Worm (Caenorhabditis elegans): ENCODE data around the gene R09H3.2.

R09H3.2 gene

DNA sequence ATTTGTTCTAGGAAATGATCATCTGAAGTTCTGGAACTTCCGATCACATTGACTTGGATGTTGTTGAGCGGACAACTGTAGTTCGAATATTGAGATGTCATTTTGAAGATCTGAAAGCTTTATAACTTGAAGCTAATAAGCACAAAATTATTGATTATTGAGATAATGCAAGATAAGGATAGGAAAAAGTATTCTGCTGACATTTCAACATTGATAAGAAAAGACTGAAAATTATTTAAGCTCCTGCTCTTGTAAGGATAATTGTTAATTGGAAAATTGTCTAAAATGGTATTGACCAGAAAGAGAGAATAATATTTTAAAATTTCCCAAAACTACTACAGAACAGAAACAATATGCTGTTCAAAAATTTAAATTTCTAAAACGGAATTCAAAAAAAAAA is 9.2 kb upstream of the R09H3.2 start, which contains the start of gene tbx-31:
tbx-31 (minus strand) TSS at position 101 of the 400 bp plus-strand sequence.
- no peak for TF ChIP-seq ztf-4 (tag; optimal IDR thresholded peaks at IDR 0.05)

DNA sequence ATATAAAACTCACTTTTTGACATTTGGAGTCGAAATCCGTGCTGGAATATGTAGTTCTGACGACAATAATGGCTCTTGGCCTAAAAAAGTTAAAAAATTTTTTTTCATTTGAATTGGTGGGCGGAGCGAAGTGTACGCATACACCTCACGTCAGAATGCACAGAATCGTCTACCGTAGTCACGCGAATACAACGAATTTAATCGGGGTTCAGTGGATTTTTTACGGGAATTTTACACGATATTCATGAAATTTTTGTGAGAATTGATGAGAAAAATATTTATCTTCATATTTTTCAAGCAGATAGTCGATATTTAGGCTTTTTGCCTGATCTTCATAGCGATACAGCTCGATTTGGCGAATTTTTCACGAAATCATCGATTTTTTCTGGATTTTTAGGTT is 3.9 kb upstream of the R09H3.2 start, which contains the start of gene R09H3.3:
R09H3.3 (minus strand) TSS at position 101 of the 400 bp plus-strand sequence.
- TF ChIP-seq R02D3.7 (tag; optimal IDR thresholded peaks at IDR 0.05) (no peak), crh-2 (tag; optimal IDR thresholded peaks at IDR 0.05) (no peak)

ce11 chrX:1667056-1667455 is 2.2 kb upstream of the R09H3.2 start:
- TF ChIP-seq ZK546.5 (tag; optimal IDR thresholded peaks at IDR 0.05) (no peak), sma-3 (GFP tag; optimal IDR thresholded peaks at IDR 0.05) (no peak), nhr-21 (tag; optimal IDR thresholded peaks at IDR 0.05) (no peak), crh-2 (tag; optimal IDR thresholded peaks at IDR 0.05) (no peak), unc-39 (tag; optimal IDR thresholded peaks at IDR 0.05) (no peak), F13H6.1 (tag; optimal IDR thresholded peaks at IDR 0.05) (no peak)

DNA sequence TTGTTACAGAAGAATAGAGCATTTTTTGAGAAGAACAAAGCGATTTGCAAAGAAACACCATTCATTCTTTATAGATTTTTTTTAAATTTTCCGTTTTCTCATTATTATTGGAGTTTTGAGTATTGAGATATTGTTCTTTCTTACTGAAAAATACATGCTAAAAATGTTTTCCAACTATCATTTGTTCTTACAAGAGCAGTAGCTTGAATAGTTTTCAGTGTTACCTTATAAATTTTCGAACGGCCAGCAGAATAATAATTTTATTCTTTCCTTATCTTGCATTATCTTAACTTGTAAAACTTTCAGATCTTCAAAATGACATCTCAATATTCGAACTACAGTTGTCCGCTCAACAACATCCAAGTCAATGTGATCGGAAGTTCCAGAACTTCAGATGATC is 9.6 kb downstream of the R09H3.2 start, which contains the start of gene tbx-32:
tbx-32 (plus strand) TSS at position 301 of the 400 bp plus-strand sequence.
- TF ChIP-seq nhr-11 (tag; optimal IDR thresholded peaks at IDR 0.05) (no peak), ztf-1 (GFP tag; conservative IDR thresholded peaks at IDR 0.05) (no peak), nhr-25 (tag; optimal IDR thresholded peaks at IDR 0.05) (no peak), F13H6.1 (tag; optimal IDR thresholded peaks at IDR 0.05) (no peak), snpc-4 (tag; optimal IDR thresholded peaks at IDR 0.05) (no peak), fos-1 (tag; optimal IDR thresholded peaks at IDR 0.05) (no peak), crh-2 (tag; optimal IDR thresholded peaks at IDR 0.05) (no peak), lin-39 (tag; optimal IDR thresholded peaks at IDR 0.05) (no peak), nhr-237 (tag; optimal IDR thresholded peaks at IDR 0.05) (no peak), peb-1 (tag; optimal IDR thresholded peaks at IDR 0.05) (no peak), gmeb-1 (tag; optimal IDR thresholded peaks at IDR 0.05) (no peak), ZK546.5 (tag; optimal IDR thresholded peaks at IDR 0.05) (no peak), skn-1 (tag; optimal IDR thresholded peaks at IDR 0.05) (no peak), lsy-2 (tag; optimal IDR thresholded peaks at IDR 0.05) (no peak), blmp-1 (tag; optimal IDR thresholded peaks at IDR 0.05; ENCODE audit: insufficient read depth) (no peak), lin-11 (tag; optimal IDR thresholded peaks at IDR 0.05) (no peak), Y55F3AM.14 (GFP tag; optimal IDR thresholded peaks at IDR 0.05) (no peak), alr-1 (tag; optimal IDR thresholded peaks at IDR 0.05) (no peak), mdl-1 (tag; optimal IDR thresholded peaks at IDR 0.05) (no peak)

- no peak for TF ChIP-seq nhr-77 (tag; optimal IDR thresholded peaks at IDR 0.05)
- no peak for TF ChIP-seq unc-62 (GFP tag; optimal IDR thresholded peaks at IDR 0.05)
- no peak for TF ChIP-seq nhr-129 (tag; optimal IDR thresholded peaks at IDR 0.05)
- TF ChIP-seq ceh-82 (tag; optimal IDR thresholded peaks at IDR 0.05) = no peak
- no peak for TF ChIP-seq ceh-16 (tag; optimal IDR thresholded peaks at IDR 0.05)
Observed at ce11 chrX:1654146-1654545, 10.7 kb downstream of the R09H3.2 start, which contains the start of gene ZK380.6. Gene ZK380.6 (plus strand): TSS chrX:1654446.

DNA sequence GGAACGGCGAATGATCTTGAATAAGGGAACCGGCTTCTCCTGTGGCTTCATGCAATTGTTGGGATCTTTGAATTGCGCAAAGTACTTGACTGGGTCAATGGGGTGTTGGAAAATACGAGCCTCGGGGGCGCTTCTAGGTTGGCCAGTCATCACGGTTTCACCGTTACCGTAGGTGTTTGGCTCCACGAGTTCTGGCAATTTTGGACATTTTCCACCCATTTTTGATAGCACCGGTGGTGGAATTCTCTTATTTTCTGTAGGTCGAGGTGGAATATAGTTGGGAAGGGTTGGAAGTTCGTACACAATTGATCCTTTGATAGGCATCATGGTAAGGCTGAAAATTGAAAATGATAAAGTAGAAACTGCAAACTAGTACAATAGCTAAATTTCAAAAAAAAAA is 13.2 kb downstream of the R09H3.2 start, which contains the start of gene ZK380.4:
ZK380.4 (minus strand) TSS at position 327 of the 400 bp plus-strand sequence.
- no peak for TF ChIP-seq skn-1 (tag; optimal IDR thresholded peaks at IDR 0.05)
- TF ChIP-seq nhr-77 (tag; optimal IDR thresholded peaks at IDR 0.05) = no peak
- no peak for TF ChIP-seq sma-9 (GFP tag; optimal IDR thresholded peaks at IDR 0.05)
- TF ChIP-seq sma-9 (tag; optimal IDR thresholded peaks at IDR 0.05) = no peak
- no peak for TF ChIP-seq nhr-10 (tag; optimal IDR thresholded peaks at IDR 0.05)
- no peak for TF ChIP-seq sma-3 (GFP tag; optimal IDR thresholded peaks at IDR 0.05)
- no peak for TF ChIP-seq ztf-11 (tag; optimal IDR thresholded peaks at IDR 0.05)
- no peak for TF ChIP-seq blmp-1 (tag; optimal IDR thresholded peaks at IDR 0.05; ENCODE audit: insufficient read depth)
- no peak for TF ChIP-seq alr-1 (tag; optimal IDR thresholded peaks at IDR 0.05)
- TF ChIP-seq Y55F3AM.14 (GFP tag; optimal IDR thresholded peaks at IDR 0.05) = no peak
- no peak for TF ChIP-seq snpc-4 (tag; optimal IDR thresholded peaks at IDR 0.05)
- no peak for TF ChIP-seq lin-11 (tag; optimal IDR thresholded peaks at IDR 0.05)
- TF ChIP-seq F13H6.1 (tag; optimal IDR thresholded peaks at IDR 0.05) = no peak
- TF ChIP-seq C34F6.9 (tag; optimal IDR thresholded peaks at IDR 0.05) = no peak
- no peak for TF ChIP-seq ceh-16 (tag; optimal IDR thresholded peaks at IDR 0.05)
- TF ChIP-seq peb-1 (tag; optimal IDR thresholded peaks at IDR 0.05) = no peak
- TF ChIP-seq nhr-21 (tag; optimal IDR thresholded peaks at IDR 0.05) = no peak

All from whole organism, L2 larva.